Fruit fly (Drosophila melanogaster): Measurements from ENCODE around the gene Faf2.

The Faf2 gene

dm6 chr2L:18743896-18744295, 35.4 kb upstream of the Faf2 start:
- no peak for TF ChIP-seq Fer2 (tag; optimal IDR thresholded peaks at IDR 0.05)
- TF ChIP-seq Drgx (GFP tag; IDR thresholded peaks at IDR 0.05), result peak; percentile 70

- TF ChIP-seq Tbp (GFP tag; optimal IDR thresholded peaks at IDR 0.05) (no peak), crp (GFP tag; optimal IDR thresholded peaks at IDR 0.05) (no peak), prd (optimal IDR thresholded peaks at IDR 0.05) (no peak), prd (GFP tag; IDR thresholded peaks at IDR 0.05) (0 out of 3 replicates have a peak, but pooled peaks have one; percentile 15), Jarid2 (GFP tag; optimal IDR thresholded peaks at IDR 0.05) (no peak), ewg (GFP tag; optimal IDR thresholded peaks at IDR 0.05) (no peak), BtbVII (GFP tag; optimal IDR thresholded peaks at IDR 0.05) (no peak), gcm (GFP tag; optimal IDR thresholded peaks at IDR 0.05) (no peak)
Measured at dm6 chr2L:18742710-18743109, 34.2 kb upstream of the Faf2 start.

- no peak for TF ChIP-seq kay (GFP tag; optimal IDR thresholded peaks at IDR 0.05)
- TF ChIP-seq CG12104 (GFP tag; optimal IDR thresholded peaks at IDR 0.05), result no peak
- TF ChIP-seq CG14441 (GFP tag; IDR thresholded peaks at IDR 0.05), result no peak
- TF ChIP-seq CG14965 (GFP tag; optimal IDR thresholded peaks at IDR 0.05; ENCODE audit: borderline replicate concordance), result no peak
- no peak for TF ChIP-seq CG18599 (GFP tag; optimal IDR thresholded peaks at IDR 0.05)
Measured at dm6 chr2L:18740010-18740409, 31.5 kb upstream of the Faf2 start, which contains the start of the genes CG42752 and CG15167. Gene CG42752, minus strand, starts transcription at chr2L:18740110. Gene CG15167, plus strand, starts transcription at chr2L:18740358.

- TF ChIP-seq ems (GFP tag; optimal IDR thresholded peaks at IDR 0.05) (no peak), insv (GFP tag; optimal IDR thresholded peaks at IDR 0.05) (peak in 1 of 2 experiments; percentile 20), Elba2 (GFP tag; optimal IDR thresholded peaks at IDR 0.05) (no peak), CG3407 (GFP tag; optimal IDR thresholded peaks at IDR 0.05) (no peak), oc (tag; optimal IDR thresholded peaks at IDR 0.05) (no peak), CG2199 (GFP tag; IDR thresholded peaks at IDR 0.05) (peak; percentile 94), Nf-YA (GFP tag; IDR thresholded peaks at IDR 0.05) (peak; percentile 32; the same call in 1 of the 2 replicates), CG32767 (GFP tag; IDR thresholded peaks at IDR 0.05) (peak; percentile 22; the same call in 1 of the 2 replicates), kni (GFP tag; optimal IDR thresholded peaks at IDR 0.05) (peak; percentile 23), Nf-YC (tag; optimal IDR thresholded peaks at IDR 0.05) (peak; percentile 94), MESR4 (GFP tag; optimal IDR thresholded peaks at IDR 0.05) (no peak), twi (tag; optimal IDR thresholded peaks at IDR 0.05) (peak; percentile 5), scrt (GFP tag; optimal IDR thresholded peaks at IDR 0.05) (peak; percentile 66), CG15479 (GFP tag; optimal IDR thresholded peaks at IDR 0.05) (peak; percentile 72), Nf-YB (GFP tag; optimal IDR thresholded peaks at IDR 0.05) (peak; percentile 97), CG10543 (GFP tag; optimal IDR thresholded peaks at IDR 0.05) (peak; percentile 19), CG17829 (tag; optimal IDR thresholded peaks at IDR 0.05) (peak; percentile 46), pita (GFP tag; optimal IDR thresholded peaks at IDR 0.05) (no peak), Jarid2 (GFP tag; optimal IDR thresholded peaks at IDR 0.05) (peak; percentile 42), Ets97D (GFP tag; optimal IDR thresholded peaks at IDR 0.05) (no peak), jing (GFP tag; optimal IDR thresholded peaks at IDR 0.05) (peak; percentile 45), Deaf1 (tag; optimal IDR thresholded peaks at IDR 0.05) (peak; percentile 97), ftz-f1 (GFP tag; optimal IDR thresholded peaks at IDR 0.05) (peak; percentile 31), Pdp1 (GFP tag; optimal IDR thresholded peaks at IDR 0.05) (peak in 1 of 2 experiments; percentile 33), CG10147 (GFP tag; optimal IDR thresholded peaks at IDR 0.05) (no peak), CG1792 (GFP tag; optimal IDR thresholded peaks at IDR 0.05) (no peak), zen (tag; optimal IDR thresholded peaks at IDR 0.05) (peak; percentile 27), Stat92E (GFP tag; optimal IDR thresholded peaks at IDR 0.05) (peak in 1 of 3 experiments; percentile 54), CG13894 (tag; optimal IDR thresholded peaks at IDR 0.05) (peak; percentile 49), cg (GFP tag; optimal IDR thresholded peaks at IDR 0.05) (peak; percentile 79), run (tag; optimal IDR thresholded peaks at IDR 0.05) (no peak)
Measured at dm6 chr2L:18737239-18737638, 28.8 kb upstream of the Faf2 start.
